Fruit fly (Drosophila melanogaster) whole organism, embryonic: ENCODE data around the gene GILT3.

Experiments
- BtbVII ChIP-seq: fragments of 200-800 bp; sonication (Bioruptor generic); optimal IDR thresholded peaks from 3 replicates; lab custom pipeline; 2017; ENCODE audit warnings: missing biosample characterization, mild to moderate bottlenecking, missing genetic modification characterization
- CG10147 ChIP-seq: fragments of 200-800 bp; sonication (Bioruptor generic); optimal IDR thresholded peaks from 2 replicates; lab custom pipeline; 2019; ENCODE audit warnings: missing biosample characterization, mild to moderate bottlenecking, missing genetic modification characterization, moderate library complexity
- CG10209 ChIP-seq: fragments of 200-800 bp; sonication (Bioruptor generic); optimal IDR thresholded peaks from 3 replicates; lab custom pipeline; 2017; ENCODE audit warnings: missing biosample characterization, mild to moderate bottlenecking, missing genetic modification characterization, missing genetic modification reagents
- CG1024 ChIP-seq: fragments of 200-800 bp; sonication (Bioruptor generic); IDR thresholded peaks from 2 replicates; pipeline ENCODE4 v1.3.6; 2022; ENCODE audit warnings: missing biosample characterization, missing genetic modification characterization
- CG11560 ChIP-seq: fragments of 200-800 bp; sonication (Bioruptor generic); IDR thresholded peaks from 3 replicates; pipeline ENCODE4 v1.3.6; 2022; ENCODE audit warnings: missing biosample characterization, missing genetic modification characterization
- CG11695 ChIP-seq: fragments of 200-800 bp; sonication (Bioruptor generic); IDR thresholded peaks from 3 replicates; pipeline ENCODE4 v1.3.6; 2022; ENCODE audit warnings: missing biosample characterization, missing genetic modification characterization
- CG1233 ChIP-seq: fragments of 200-800 bp; sonication (Bioruptor generic); optimal IDR thresholded peaks from 4 replicates; lab custom pipeline; 2018; ENCODE audit warnings: missing biosample characterization, mild to moderate bottlenecking, missing genetic modification characterization
- CG1602 ChIP-seq: fragments of 200-800 bp; sonication (Bioruptor generic); optimal IDR thresholded peaks from 3 replicates; lab custom pipeline; 2016; ENCODE audit warnings: missing biosample characterization, missing genetic modification characterization
- CG16813 ChIP-seq: fragments of 200-800 bp; sonication (Bioruptor generic); IDR thresholded peaks from 3 replicates; pipeline ENCODE4 v1.3.6; 2022; ENCODE audit warnings: missing biosample characterization, missing genetic modification characterization; ENCODE audit not compliant: partially characterized antibody
- CG17186 ChIP-seq: fragments of 200-800 bp; sonication (Bioruptor generic); optimal IDR thresholded peaks from 3 replicates; lab custom pipeline; 2017; ENCODE audit warnings: missing biosample characterization, missing genetic modification reagents, missing genetic modification characterization
- CG17912 ChIP-seq: fragments of 200-800 bp; sonication (Bioruptor generic); optimal IDR thresholded peaks from 2 replicates; lab custom pipeline; 2018; ENCODE audit warnings: missing biosample characterization, mild to moderate bottlenecking, missing genetic modification characterization
- CG2120 ChIP-seq: fragments of 200-800 bp; sonication (Bioruptor generic); optimal IDR thresholded peaks from 3 replicates; lab custom pipeline; 2016; ENCODE audit warnings: missing biosample characterization, missing genetic modification characterization
- CG2199 ChIP-seq: fragments of 200-800 bp; sonication (Bioruptor generic); IDR thresholded peaks from 3 replicates; pipeline ENCODE4 v1.3.6; 2022; ENCODE audit warnings: missing biosample characterization, missing genetic modification characterization
- CG2678 ChIP-seq: fragments of 200-800 bp; sonication (Bioruptor generic); optimal IDR thresholded peaks from 3 replicates; lab custom pipeline; 2019; ENCODE audit warnings: missing biosample characterization, mild to moderate bottlenecking, missing genetic modification characterization, moderate library complexity
- CG3281 ChIP-seq: fragments of 200-800 bp; sonication (Bioruptor generic); optimal IDR thresholded peaks from 3 replicates; lab custom pipeline; 2017; ENCODE audit warnings: missing biosample characterization, mild to moderate bottlenecking, missing genetic modification characterization
- CG33557 ChIP-seq: fragments of 200-800 bp; sonication (Bioruptor generic); optimal IDR thresholded peaks from 2 replicates; lab custom pipeline; 2019; ENCODE audit warnings: missing biosample characterization, mild to moderate bottlenecking, missing genetic modification characterization, moderate library complexity
- CG34224 ChIP-seq: fragments of 200-800 bp; sonication (Bioruptor generic); IDR thresholded peaks from 3 replicates; pipeline ENCODE4 v1.3.6; 2022; ENCODE audit warnings: missing biosample characterization, missing genetic modification characterization; ENCODE audit not compliant: partially characterized antibody
- CG3838 ChIP-seq: fragments of 200-800 bp; sonication (Bioruptor generic); optimal IDR thresholded peaks from 3 replicates; lab custom pipeline; 2016; ENCODE audit warnings: missing biosample characterization, missing genetic modification characterization
- CG3995 ChIP-seq: fragments of 200-800 bp; sonication (Bioruptor generic); optimal IDR thresholded peaks from 3 replicates; lab custom pipeline; 2016; ENCODE audit warnings: missing biosample characterization, missing genetic modification characterization
- CG7357 ChIP-seq: fragments of 200-800 bp; sonication (Bioruptor generic); IDR thresholded peaks from 3 replicates; pipeline ENCODE4 v1.3.6; 2022; ENCODE audit warnings: missing biosample characterization, missing genetic modification characterization
- CG7928 ChIP-seq: fragments of 200-800 bp; sonication (Bioruptor generic); optimal IDR thresholded peaks from 2 replicates; lab custom pipeline; 2017; ENCODE audit warnings: missing biosample characterization, mild to moderate bottlenecking, missing genetic modification characterization
- CG7987 ChIP-seq: fragments of 200-800 bp; sonication (Bioruptor generic); optimal IDR thresholded peaks from 2 replicates; lab custom pipeline; 2018; ENCODE audit warnings: missing biosample characterization, mild to moderate bottlenecking, missing genetic modification characterization, moderate library complexity
- CG8478 ChIP-seq: fragments of >200 bp; optimal IDR thresholded peaks from 2 replicates; lab custom pipeline; 2018
- CHES-1-like ChIP-seq: fragments of 200-800 bp; sonication (Bioruptor generic); optimal IDR thresholded peaks from 2 replicates; lab custom pipeline; 2016; ENCODE audit warnings: missing biosample characterization, missing genetic modification characterization
- CrebB ChIP-seq: fragments of 200-800 bp; sonication (Bioruptor generic); optimal IDR thresholded peaks from 3 replicates; lab custom pipeline; 2018; ENCODE audit warnings: missing biosample characterization, mild to moderate bottlenecking, missing genetic modification characterization
- Ets65A ChIP-seq: fragments of 200-800 bp; sonication (Bioruptor generic); peaks from one replicate; lab custom pipeline; 2016; ENCODE audit warnings: missing biosample characterization, missing genetic modification characterization
- HmgD ChIP-seq: fragments of 200-800 bp; sonication (Bioruptor generic); optimal IDR thresholded peaks from 3 replicates; lab custom pipeline; 2016; ENCODE audit warnings: missing biosample characterization, missing genetic modification characterization
- Max ChIP-seq: fragments of 200-800 bp; sonication (Bioruptor generic); optimal IDR thresholded peaks from 2 replicates; lab custom pipeline; 2016; ENCODE audit warnings: missing biosample characterization, mild to moderate bottlenecking, missing genetic modification characterization
- Mes4 ChIP-seq: fragments of 200-800 bp; sonication (Bioruptor generic); optimal IDR thresholded peaks from 2 replicates; lab custom pipeline; 2016; ENCODE audit warnings: missing biosample characterization, missing genetic modification characterization
- NFAT ChIP-seq: fragments of 200-800 bp; sonication (Bioruptor generic); IDR thresholded peaks from 2 replicates; pipeline ENCODE4 v1.3.6; 2022; ENCODE audit warnings: missing biosample characterization, missing genetic modification characterization
- Nf-YB ChIP-seq: fragments of 200-800 bp; sonication (Bioruptor generic); optimal IDR thresholded peaks from 3 replicates; lab custom pipeline; 2019; ENCODE audit warnings: missing biosample characterization, mild to moderate bottlenecking, missing genetic modification characterization, moderate library complexity
- Rx ChIP-seq: fragments of 200-800 bp; sonication (Bioruptor generic); IDR thresholded peaks from 2 replicates; pipeline ENCODE4 v1.3.6; 2022; ENCODE audit warnings: missing biosample characterization, missing genetic modification characterization
- Spps ChIP-seq: fragments of 200-800 bp; sonication (Bioruptor generic); optimal IDR thresholded peaks from 2 replicates; lab custom pipeline; 2018; ENCODE audit warnings: missing biosample characterization, mild to moderate bottlenecking, missing genetic modification characterization
- Sry-β ChIP-seq: fragments of 200-800 bp; sonication (Bioruptor generic); optimal IDR thresholded peaks from 2 replicates; lab custom pipeline; 2018; ENCODE audit warnings: missing biosample characterization, mild to moderate bottlenecking, missing genetic modification characterization, moderate library complexity
- Taf1 ChIP-seq: fragments of 200-800 bp; sonication (Bioruptor generic); IDR thresholded peaks from 2 replicates; pipeline ENCODE4 v1.3.6; 2022; ENCODE audit warnings: missing biosample characterization, missing genetic modification characterization
- cg ChIP-seq: fragments of 200-800 bp; sonication (Bioruptor generic); optimal IDR thresholded peaks from 3 replicates; lab custom pipeline; 2019; ENCODE audit warnings: missing biosample characterization, mild to moderate bottlenecking, missing genetic modification characterization, moderate library complexity
- chif ChIP-seq, 2 experiments: fragments of 200-800 bp; sonication (Bioruptor generic); optimal IDR thresholded peaks; 3 replicates each; lab custom pipeline; 2016; ENCODE audit warnings: missing biosample characterization in 2 of 2, missing genetic modification characterization in 2 of 2
- chinmo ChIP-seq: fragments of 200-800 bp; sonication (Bioruptor generic); IDR thresholded peaks from 4 replicates; pipeline ENCODE4 v1.3.6; 2022; ENCODE audit warnings: missing biosample characterization, missing genetic modification characterization; ENCODE audit not compliant: partially characterized antibody
- chm ChIP-seq: fragments of 200-800 bp; sonication (Bioruptor generic); IDR thresholded peaks from 2 replicates; pipeline ENCODE4 v1.3.6; 2022; ENCODE audit warnings: missing biosample characterization, missing genetic modification characterization
- disco-r ChIP-seq: fragments of 200-800 bp; sonication (Bioruptor generic); optimal IDR thresholded peaks from 2 replicates; lab custom pipeline; 2016; ENCODE audit warnings: missing biosample characterization, missing genetic modification characterization
- ems ChIP-seq: fragments of 200-800 bp; sonication (Bioruptor generic); optimal IDR thresholded peaks from 3 replicates; lab custom pipeline; 2016; ENCODE audit warnings: missing biosample characterization, missing genetic modification characterization
- fd96Cb ChIP-seq: fragments of 200-800 bp; sonication (Bioruptor generic); optimal IDR thresholded peaks from 2 replicates; lab custom pipeline; 2018; ENCODE audit warnings: missing biosample characterization, mild to moderate bottlenecking, missing genetic modification characterization, moderate library complexity
- ftz-f1 ChIP-seq: fragments of 200-800 bp; sonication (Bioruptor generic); optimal IDR thresholded peaks from 2 replicates; lab custom pipeline; 2016; ENCODE audit warnings: missing biosample characterization, missing genetic modification characterization
- hbn ChIP-seq: fragments of 200-800 bp; sonication (Bioruptor generic); IDR thresholded peaks from 2 replicates; pipeline ENCODE4 v1.3.6; 2022; ENCODE audit warnings: missing biosample characterization, missing genetic modification characterization; ENCODE audit not compliant: partially characterized antibody
- hth ChIP-seq: fragments of >200 bp; optimal IDR thresholded peaks from 2 replicates; lab custom pipeline; 2017; ENCODE audit warnings: inconsistent platforms
- ken ChIP-seq: fragments of 200-800 bp; sonication (Bioruptor generic); IDR thresholded peaks from 3 replicates; pipeline ENCODE4 v1.3.6; 2022; ENCODE audit warnings: missing biosample characterization, missing genetic modification characterization
- klu ChIP-seq: fragments of 200-800 bp; sonication (Bioruptor generic); IDR thresholded peaks from 2 replicates; pipeline ENCODE4 v1.3.6; 2022; ENCODE audit warnings: missing biosample characterization, missing genetic modification characterization
- nmo ChIP-seq: fragments of 200-800 bp; sonication (Bioruptor generic); optimal IDR thresholded peaks from 2 replicates; lab custom pipeline; 2018; ENCODE audit warnings: missing biosample characterization, mild to moderate bottlenecking, missing genetic modification characterization, moderate library complexity
- odd ChIP-seq: fragments of 200-800 bp; sonication (Bioruptor generic); optimal IDR thresholded peaks from 2 replicates; lab custom pipeline; 2017; ENCODE audit warnings: missing biosample characterization, mild to moderate bottlenecking, missing genetic modification characterization
- peb ChIP-seq: fragments of 200-800 bp; sonication (Bioruptor generic); IDR thresholded peaks from 2 replicates; pipeline ENCODE4 v1.3.6; 2022; ENCODE audit warnings: missing biosample characterization, missing genetic modification characterization
- run ChIP-seq: fragments of 200-800 bp; sonication (Bioruptor generic); optimal IDR thresholded peaks from 3 replicates; lab custom pipeline; 2018; ENCODE audit warnings: missing biosample characterization, mild to moderate bottlenecking, missing genetic modification characterization
- toy ChIP-seq: fragments of 200-800 bp; sonication (Bioruptor generic); IDR thresholded peaks from 2 replicates; pipeline ENCODE4 v1.3.6; 2022; ENCODE audit warnings: missing biosample characterization, missing genetic modification characterization

The GILT3 gene

dm6 chr3R:23713901-23714300 lies 36.7 kb downstream of the GILT3 start:
- TF ChIP-seq CG10147: no peak
- peak; percentile 39 for TF ChIP-seq CG2120 (GFP tag; lab: Kevin White, UChicago)
- TF ChIP-seq peb (GFP tag; lab: Robert Waterston, UW): no peak
- 0 out of 2 replicates have a peak, but pooled peaks have one; percentile 18 for TF ChIP-seq CG1024 (GFP tag; lab: Robert Waterston, UW)
- no peak for TF ChIP-seq CrebB (tag; lab: Kevin White, UChicago)
- TF ChIP-seq CG17912: no peak
- peak; percentile 26 for TF ChIP-seq CG3838 (GFP tag; lab: Kevin White, UChicago)
- no peak for TF ChIP-seq cg
- TF ChIP-seq toy (GFP tag; lab: Robert Waterston, UW): no peak
- TF ChIP-seq HmgD (GFP tag; lab: Kevin White, UChicago): no peak
- TF ChIP-seq CG1233 (GFP tag; lab: Kevin White, UChicago): peak; percentile 56
- TF ChIP-seq CG1602 (GFP tag; lab: Kevin White, UChicago): peak; percentile 64
- TF ChIP-seq chif (GFP tag; optimal IDR thresholded peaks at IDR 0.05; lab: Kevin White, UChicago): peak; percentile 75 to 80
- TF ChIP-seq Ets65A: peak; percentile 94
- TF ChIP-seq CG2199 (GFP tag; lab: Robert Waterston, UW): no peak
- TF ChIP-seq CG34224: no peak
- peak; percentile 75; the same call in 2 of the 3 replicates for TF ChIP-seq ken (GFP tag; lab: Robert Waterston, UW)
- TF ChIP-seq Rx (GFP tag; lab: Robert Waterston, UW): 0 out of 2 replicates have a peak, but pooled peaks have one; percentile 13
- no peak for TF ChIP-seq Sry-β (GFP tag; lab: Kevin White, UChicago)
- peak; percentile 57 for TF ChIP-seq CG10209 (GFP tag; lab: Kevin White, UChicago)
- no peak for TF ChIP-seq CG11560 (tag; lab: Robert Waterston, UW)
- TF ChIP-seq chm (GFP tag; lab: Robert Waterston, UW): peak; percentile 58; the same call in 1 of the 2 replicates
- no peak for TF ChIP-seq CG7357 (GFP tag; lab: Robert Waterston, UW)
- TF ChIP-seq Taf1: no peak
- peak; percentile 37; the same call in 1 of the 2 replicates for TF ChIP-seq klu (GFP tag; lab: Robert Waterston, UW)
- TF ChIP-seq CG3995: no peak
- no peak for TF ChIP-seq CG17186 (GFP tag; lab: Kevin White, UChicago)
- TF ChIP-seq CG7928 (GFP tag; lab: Kevin White, UChicago): no peak
- TF ChIP-seq odd (GFP tag; lab: Kevin White, UChicago): no peak
- TF ChIP-seq hbn (GFP tag; lab: Robert Waterston, UW): no peak
- no peak for TF ChIP-seq Nf-YB (GFP tag; lab: Kevin White, UChicago)
- TF ChIP-seq CHES-1-like (GFP tag; lab: Kevin White, UChicago): no peak
- no peak for TF ChIP-seq CG16813 (GFP tag; lab: Robert Waterston, UW)
- no peak for TF ChIP-seq ems (GFP tag; lab: Kevin White, UChicago)
- TF ChIP-seq Max (GFP tag; lab: Kevin White, UChicago): peak; percentile 62
- TF ChIP-seq CG2678: peak; percentile 50
- TF ChIP-seq nmo: peak; percentile 78
- TF ChIP-seq CG7987 (GFP tag; lab: Kevin White, UChicago): no peak
- no peak for TF ChIP-seq chinmo (GFP tag; lab: Robert Waterston, UW)
- TF ChIP-seq Spps (tag; lab: Kevin White, UChicago): peak; percentile 33
- peak; percentile 0 for TF ChIP-seq disco-r (GFP tag; lab: Kevin White, UChicago)
- TF ChIP-seq CG8478 (lab: Kevin White, UChicago): no peak
- TF ChIP-seq CG3281: no peak
- TF ChIP-seq NFAT (GFP tag; lab: Robert Waterston, UW): no peak
- TF ChIP-seq BtbVII (GFP tag; lab: Kevin White, UChicago): no peak
- TF ChIP-seq CG33557 (GFP tag; lab: Kevin White, UChicago): peak; percentile 33
- no peak for TF ChIP-seq ftz-f1 (GFP tag; lab: Kevin White, UChicago)
- TF ChIP-seq CG11695 (GFP tag; lab: Robert Waterston, UW): peak; percentile 39; the same call in 1 of the 3 replicates
- TF ChIP-seq fd96Cb (tag; lab: Kevin White, UChicago): peak; percentile 72
- TF ChIP-seq hth (lab: Kevin White, UChicago): no peak
- peak; percentile 43 for TF ChIP-seq Mes4 (GFP tag; lab: Kevin White, UChicago)
- TF ChIP-seq run (tag; lab: Kevin White, UChicago): peak; percentile 1
